Fruit fly (Drosophila melanogaster) whole organism, adult: ENCODE data around the gene CG7246.

ENCODE experiments used
- CG11617 ChIP-seq: fragments of 200-800 bp; sonication (Bioruptor generic); optimal IDR thresholded peaks from 2 replicates; lab custom pipeline; 2017; ENCODE audit warnings: mild to moderate bottlenecking, missing biosample characterization, missing genetic modification reagents, missing genetic modification characterization
- CG14711 ChIP-seq: fragments of 200-800 bp; sonication (Bioruptor generic); optimal IDR thresholded peaks from 2 replicates; lab custom pipeline; 2018; ENCODE audit warnings: missing biosample characterization, mild to moderate bottlenecking, missing genetic modification characterization, moderate library complexity
- CG7045 ChIP-seq: fragments of 200-800 bp; sonication (Bioruptor generic); optimal IDR thresholded peaks from 2 replicates; lab custom pipeline; 2017; ENCODE audit warnings: missing biosample characterization, mild to moderate bottlenecking, missing genetic modification characterization
- Hr96 ChIP-seq: fragments of 200-800 bp; sonication (Bioruptor generic); optimal IDR thresholded peaks from 2 replicates; lab custom pipeline; 2016; ENCODE audit warnings: missing biosample characterization, missing genetic modification characterization
- Mnt ChIP-seq: fragments of 200-800 bp; sonication (Bioruptor generic); optimal IDR thresholded peaks from 2 replicates; lab custom pipeline; 2016; ENCODE audit warnings: missing biosample characterization, mild to moderate bottlenecking, missing genetic modification characterization
- kay ChIP-seq: fragments of 200-800 bp; sonication (Bioruptor generic); peaks from one replicate; lab custom pipeline; 2016; ENCODE audit warnings: missing biosample characterization, missing genetic modification characterization, borderline replicate concordance

DNA sequence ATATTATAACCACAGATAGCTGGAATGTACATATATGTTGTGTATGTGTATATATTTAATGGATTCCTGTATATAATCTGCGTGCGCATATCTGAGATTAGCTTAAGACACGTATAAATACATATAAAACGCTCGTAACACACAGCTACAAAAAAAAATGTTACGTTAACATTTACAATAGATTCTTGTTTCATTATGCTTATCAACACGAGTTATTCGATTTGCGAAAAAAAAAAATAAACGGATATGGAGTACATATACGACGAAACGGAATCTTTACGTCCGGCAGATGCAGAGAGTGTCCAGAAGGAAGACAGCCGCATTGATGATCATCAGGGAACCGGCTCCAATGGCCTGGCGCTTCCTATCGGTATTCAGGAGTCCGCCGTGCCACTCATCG lies 9.5 kb downstream of the CG7246 start, which contains the start of gene CG10970:
- no peak for TF ChIP-seq Mnt (GFP tag; lab: Kevin White, UChicago)
- no peak for TF ChIP-seq CG14711 (tag; lab: Kevin White, UChicago)
- TF ChIP-seq CG7045 = no peak
- TF ChIP-seq Hr96 (GFP tag; lab: Kevin White, UChicago) = no peak
- no peak for TF ChIP-seq kay (GFP tag; lab: Kevin White, UChicago)
- TF ChIP-seq CG11617 (GFP tag; lab: Kevin White, UChicago) = no peak
